Worm (Caenorhabditis elegans): Measurements from ENCODE around the gene mib-1.

The mib-1 gene

ce11 chrIII:11246588-11246987, 43.9 kb downstream of the mib-1 start:
- TF ChIP-seq lin-32 (GFP tag; optimal IDR thresholded peaks at IDR 0.05), result no peak
- no peak for TF ChIP-seq mab-5 (tag; optimal IDR thresholded peaks at IDR 0.05)
- TF ChIP-seq tbx-8 (GFP tag; optimal IDR thresholded peaks at IDR 0.05), result no peak
- TF ChIP-seq unc-39 (tag; optimal IDR thresholded peaks at IDR 0.05), result no peak
- TF ChIP-seq elt-1 (tag; optimal IDR thresholded peaks at IDR 0.05; ENCODE audit: borderline replicate concordance, insufficient read depth), result no peak
- no peak for TF ChIP-seq nhr-12 (tag; optimal IDR thresholded peaks at IDR 0.05)
- TF ChIP-seq pha-4 (tag; optimal IDR thresholded peaks at IDR 0.05), result no peak
- no peak for TF ChIP-seq nhr-237 (tag; optimal IDR thresholded peaks at IDR 0.05)
- no peak for TF ChIP-seq nhr-28 (tag; optimal IDR thresholded peaks at IDR 0.05)
- no peak for TF ChIP-seq ceh-39 (tag; optimal IDR thresholded peaks at IDR 0.05)
- no peak for TF ChIP-seq flh-1 (GFP tag; optimal IDR thresholded peaks at IDR 0.05)
- TF ChIP-seq mep-1 (tag; optimal IDR thresholded peaks at IDR 0.05), result no peak
- TF ChIP-seq M03D4.4 (tag; optimal IDR thresholded peaks at IDR 0.05), result no peak

ce11 chrIII:11244820-11245219, 45.7 kb downstream of the mib-1 start, which contains the start of gene rsks-1:
Gene rsks-1 (plus strand): TSS chrIII:11245120.
- TF ChIP-seq pha-4 (tag; optimal IDR thresholded peaks at IDR 0.05) (no peak), nhr-76 (tag; optimal IDR thresholded peaks at IDR 0.05) (no peak), mep-1 (tag; optimal IDR thresholded peaks at IDR 0.05) (no peak), unc-62 (GFP tag; optimal IDR thresholded peaks at IDR 0.05) (no peak), ces-1 (GFP tag; optimal IDR thresholded peaks at IDR 0.05) (no peak), elt-1 (tag; optimal IDR thresholded peaks at IDR 0.05; ENCODE audit: borderline replicate concordance, insufficient read depth) (no peak), bed-3 (GFP tag; optimal IDR thresholded peaks at IDR 0.05) (no peak), nhr-12 (tag; optimal IDR thresholded peaks at IDR 0.05) (no peak), sptf-1 (tag; optimal IDR thresholded peaks at IDR 0.05) (no peak), sem-2 (GFP tag; optimal IDR thresholded peaks at IDR 0.05) (no peak), ceh-43 (GFP tag; optimal IDR thresholded peaks at IDR 0.05) (no peak), snpc-4 (tag; optimal IDR thresholded peaks at IDR 0.05) (no peak), ceh-83 (GFP tag; optimal IDR thresholded peaks at IDR 0.05) (no peak), nhr-28 (tag; optimal IDR thresholded peaks at IDR 0.05) (no peak), elt-3 (tag; optimal IDR thresholded peaks at IDR 0.05) (no peak)

ce11 chrIII:11244338-11244737, 46.1 kb downstream of the mib-1 start:
- TF ChIP-seq ceh-39 (tag; optimal IDR thresholded peaks at IDR 0.05) (no peak), nhr-76 (tag; optimal IDR thresholded peaks at IDR 0.05) (no peak), hlh-1 (tag; optimal IDR thresholded peaks at IDR 0.05) (no peak), ceh-43 (GFP tag; optimal IDR thresholded peaks at IDR 0.05) (no peak), mls-2 (tag; optimal IDR thresholded peaks at IDR 0.05) (no peak), ham-2 (GFP tag; optimal IDR thresholded peaks at IDR 0.05) (no peak), tbx-8 (GFP tag; optimal IDR thresholded peaks at IDR 0.05) (no peak), sem-2 (GFP tag; optimal IDR thresholded peaks at IDR 0.05) (no peak), M03D4.4 (tag; optimal IDR thresholded peaks at IDR 0.05) (no peak), ces-1 (GFP tag; optimal IDR thresholded peaks at IDR 0.05) (no peak), zip-8 (tag; optimal IDR thresholded peaks at IDR 0.05) (no peak)

ce11 chrIII:11243421-11243820, 47.1 kb downstream of the mib-1 start:
- peak; percentile 92 for TF ChIP-seq unc-120 (tag; optimal IDR thresholded peaks at IDR 0.05; ENCODE audit: poor library complexity, severe bottlenecking)
- peak; percentile 7 for TF ChIP-seq lsy-2 (tag; optimal IDR thresholded peaks at IDR 0.05)
- TF ChIP-seq hlh-1 (tag; optimal IDR thresholded peaks at IDR 0.05), result peak; percentile 58
- TF ChIP-seq elt-1 (tag; optimal IDR thresholded peaks at IDR 0.05; ENCODE audit: borderline replicate concordance, insufficient read depth), result no peak
- TF ChIP-seq sptf-1 (tag; optimal IDR thresholded peaks at IDR 0.05), result no peak
- peak; percentile 34 for TF ChIP-seq mep-1 (tag; optimal IDR thresholded peaks at IDR 0.05)
- no peak for TF ChIP-seq ztf-11 (tag; optimal IDR thresholded peaks at IDR 0.05)
- TF ChIP-seq unc-62 (GFP tag; optimal IDR thresholded peaks at IDR 0.05), result peak; percentile 93
- peak; percentile 41 for TF ChIP-seq nhr-237 (tag; optimal IDR thresholded peaks at IDR 0.05)
- peak; percentile 55 for TF ChIP-seq ces-1 (GFP tag; optimal IDR thresholded peaks at IDR 0.05)
- TF ChIP-seq pha-4 (tag; optimal IDR thresholded peaks at IDR 0.05), result peak; percentile 56

ce11 chrIII:11241583-11242187, 48.8 kb downstream of the mib-1 start:
- TF ChIP-seq mls-2 (tag; optimal IDR thresholded peaks at IDR 0.05) (no peak), M03D4.4 (tag; optimal IDR thresholded peaks at IDR 0.05) (no peak), blmp-1 (tag; optimal IDR thresholded peaks at IDR 0.05) (no peak), snpc-4 (tag; optimal IDR thresholded peaks at IDR 0.05) (no peak), nhr-2 (tag; optimal IDR thresholded peaks at IDR 0.05) (no peak), pha-4 (tag; optimal IDR thresholded peaks at IDR 0.05) (no peak), elt-1 (tag; optimal IDR thresholded peaks at IDR 0.05; ENCODE audit: borderline replicate concordance, insufficient read depth) (no peak), lin-13 (tag; optimal IDR thresholded peaks at IDR 0.05) (no peak), cnd-1 (tag; optimal IDR thresholded peaks at IDR 0.05) (no peak), mep-1 (tag; optimal IDR thresholded peaks at IDR 0.05) (no peak), sem-2 (GFP tag; optimal IDR thresholded peaks at IDR 0.05) (no peak), flh-1 (GFP tag; optimal IDR thresholded peaks at IDR 0.05) (no peak), hlh-1 (tag; optimal IDR thresholded peaks at IDR 0.05) (no peak), nhr-76 (tag; optimal IDR thresholded peaks at IDR 0.05) (no peak), ceh-83 (GFP tag; optimal IDR thresholded peaks at IDR 0.05) (no peak), tbx-8 (GFP tag; optimal IDR thresholded peaks at IDR 0.05) (no peak), drap-1 (GFP tag; optimal IDR thresholded peaks at IDR 0.05) (no peak), ceh-39 (tag; optimal IDR thresholded peaks at IDR 0.05) (no peak), unc-120 (tag; optimal IDR thresholded peaks at IDR 0.05; ENCODE audit: poor library complexity, severe bottlenecking) (no peak), mab-5 (tag; optimal IDR thresholded peaks at IDR 0.05) (no peak)
